Worm (Caenorhabditis elegans): ENCODE measurements around the gene math-25.

math-25 gene

ce11 chrII:1875658-1876057 is 20.2 kb upstream of the math-25 start, which contains the start of gene math-13:
Gene math-13 (plus strand): TSS chrII:1875958.
- TF ChIP-seq ceh-28 (tag; optimal IDR thresholded peaks at IDR 0.05) (no peak), nhr-48 (tag; optimal IDR thresholded peaks at IDR 0.05) (no peak), madf-9 (GFP tag; conservative IDR thresholded peaks at IDR 0.05) (no peak), rbr-2 (tag; optimal IDR thresholded peaks at IDR 0.05) (no peak), skn-1 (tag; optimal IDR thresholded peaks at IDR 0.05) (no peak), nhr-10 (tag; optimal IDR thresholded peaks at IDR 0.05) (no peak), nhr-6 (tag; optimal IDR thresholded peaks at IDR 0.05) (no peak)

DNA sequence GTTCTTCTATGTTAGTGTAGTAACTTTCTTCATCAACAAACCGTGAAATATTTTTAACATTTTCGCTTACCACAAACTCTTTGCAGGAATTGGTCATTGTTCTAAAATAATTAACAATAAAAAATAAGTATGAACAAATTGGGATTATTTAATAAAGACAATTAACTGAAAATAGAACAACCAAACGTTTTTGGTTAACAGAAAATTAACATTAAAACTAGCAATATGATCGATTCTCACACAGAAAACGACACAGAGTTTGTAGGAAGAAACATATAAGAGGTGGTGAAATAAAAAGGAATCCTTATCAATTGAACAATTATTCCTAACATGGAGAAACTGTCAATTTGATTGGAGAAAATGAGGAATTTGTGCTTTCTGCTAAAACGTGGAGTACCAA is 17.2 kb upstream of the math-25 start, which contains the start of gene math-16:
Gene math-16 (minus strand): TSS at position 101 of the 400 bp plus-strand sequence.
- TF ChIP-seq T26A8.4 (GFP tag; IDR thresholded peaks at IDR 0.05) (no peak), nhr-41 (GFP tag; IDR thresholded peaks at IDR 0.05) (no peak), ztf-11 (tag; optimal IDR thresholded peaks at IDR 0.05) (no peak), F26F4.8 (GFP tag; conservative IDR thresholded peaks at IDR 0.05) (no peak), jun-1 (tag; optimal IDR thresholded peaks at IDR 0.05) (no peak), spr-3 (GFP tag; optimal IDR thresholded peaks at IDR 0.05) (no peak), aha-1 (tag) (no peak), nhr-48 (tag; optimal IDR thresholded peaks at IDR 0.05) (no peak), mdl-1 (tag; optimal IDR thresholded peaks at IDR 0.05) (no peak), mep-1 (tag; optimal IDR thresholded peaks at IDR 0.05) (no peak), sdz-12 (GFP tag; optimal IDR thresholded peaks at IDR 0.05) (no peak)

- TF ChIP-seq daf-19 (GFP tag; conservative IDR thresholded peaks at IDR 0.05) = no peak
- no peak for TF ChIP-seq pha-4 (GFP tag; IDR thresholded peaks at IDR 0.05)
- no peak for TF ChIP-seq pha-4 (tag; optimal IDR thresholded peaks at IDR 0.05)
- no peak for TF ChIP-seq ceh-28 (tag; optimal IDR thresholded peaks at IDR 0.05)
- no peak for TF ChIP-seq lin-13 (GFP tag; optimal IDR thresholded peaks at IDR 0.05)
- no peak for TF ChIP-seq ceh-20 (GFP tag; IDR thresholded peaks at IDR 0.05)
- TF ChIP-seq nhr-41 (GFP tag; IDR thresholded peaks at IDR 0.05) = no peak
- no peak for TF ChIP-seq lin-1 (GFP tag; IDR thresholded peaks at IDR 0.05)
- TF ChIP-seq ztf-11 (tag; optimal IDR thresholded peaks at IDR 0.05) = no peak
- TF ChIP-seq mxl-3 (GFP tag; optimal IDR thresholded peaks at IDR 0.05) = no peak
These were observed 13.2 kb upstream of the math-25 start, which contains the start of gene math-5 for ce11 chrII:1882705-1883104. Gene math-5 (minus strand): TSS chrII:1882805.

ce11 chrII:1884635-1885034 is 11.2 kb upstream of the math-25 start, which contains the start of gene math-6:
Gene math-6 (minus strand): TSS chrII:1884735.
- TF ChIP-seq nhr-111 (GFP tag; optimal IDR thresholded peaks at IDR 0.05) = no peak
- no peak for TF ChIP-seq mdt-29 (GFP tag; IDR thresholded peaks at IDR 0.05)
- TF ChIP-seq ceh-20 (GFP tag; IDR thresholded peaks at IDR 0.05) = no peak

- TF ChIP-seq php-3 (GFP tag; IDR thresholded peaks at IDR 0.05) (no peak), attf-4 (tag; optimal IDR thresholded peaks at IDR 0.05) (no peak), Y75B8A.6 (GFP tag; IDR thresholded peaks at IDR 0.05) (no peak), zip-11 (GFP tag; IDR thresholded peaks at IDR 0.05) (no peak), madf-5 (GFP tag; IDR thresholded peaks at IDR 0.05) (no peak), dve-1 (tag; optimal IDR thresholded peaks at IDR 0.05; ENCODE audit: insufficient read depth) (no peak), F49E8.2 (tag; optimal IDR thresholded peaks at IDR 0.05; ENCODE audit: borderline replicate concordance) (no peak), R02D3.7 (tag; optimal IDR thresholded peaks at IDR 0.05) (no peak), mxl-3 (GFP tag; optimal IDR thresholded peaks at IDR 0.05) (no peak), snpc-1.2 (GFP tag; IDR thresholded peaks at IDR 0.05) (no peak), unc-39 (tag; optimal IDR thresholded peaks at IDR 0.05) (no peak), zfp-2 (tag; optimal IDR thresholded peaks at IDR 0.05) (no peak), unc-130 (GFP tag; optimal IDR thresholded peaks at IDR 0.05) (no peak), zag-1 (tag; optimal IDR thresholded peaks at IDR 0.05) (no peak), nhr-41 (GFP tag; IDR thresholded peaks at IDR 0.05) (no peak), lin-13 (GFP tag; optimal IDR thresholded peaks at IDR 0.05) (no peak)
These were observed 9.5 kb upstream of the math-25 start, which contains the start of gene math-7 for ce11 chrII:1886379-1886778. Gene math-7 (minus strand): TSS chrII:1886479.
